Worm (Caenorhabditis elegans) whole organism, L4/young adult: Measurements from ENCODE around the gene F56C3.10.

ENCODE experiments used
- W03F9.2 ChIP-seq: fragments of 150-350 bp; optimal IDR thresholded peaks from 2 replicates; lab custom pipeline; 2014; ENCODE audit warnings: missing biosample characterization, missing genetic modification characterization
- dao-5 ChIP-seq: sonication (generic microtip); optimal IDR thresholded peaks from 2 replicates; lab custom pipeline; 2016; ENCODE audit warnings: missing genotype, missing genetic modification characterization, moderate library complexity, missing compliant biosample characterization
- him-1 ChIP-seq: sonication (generic microtip); optimal IDR thresholded peaks from 2 replicates; lab custom pipeline; 2016; ENCODE audit warnings: missing genotype, missing genetic modification reagents, missing genetic modification characterization, missing compliant biosample characterization

F56C3.10 gene

ce11 chrX:1395793-1396192 lies 14.3 kb upstream of the F56C3.10 start:
- TF ChIP-seq him-1 (tag; lab: Kevin White, UChicago), result no peak
- TF ChIP-seq dao-5 (tag; lab: Kevin White, UChicago), result no peak

ce11 chrX:1394437-1394836 lies 13.0 kb upstream of the F56C3.10 start:
- TF ChIP-seq dao-5 (tag; lab: Kevin White, UChicago) (no peak), him-1 (tag; lab: Kevin White, UChicago) (no peak), W03F9.2 (tag; lab: Kevin White, UChicago) (no peak)

- TF ChIP-seq W03F9.2 (tag; lab: Kevin White, UChicago) (no peak), him-1 (tag; lab: Kevin White, UChicago) (no peak), dao-5 (tag; lab: Kevin White, UChicago) (no peak)
Measured at ce11 chrX:1393891-1394290, 12.4 kb upstream of the F56C3.10 start, which contains the start of gene F56C3.9. F56C3.9 (minus strand) TSS chrX:1393991.

DNA sequence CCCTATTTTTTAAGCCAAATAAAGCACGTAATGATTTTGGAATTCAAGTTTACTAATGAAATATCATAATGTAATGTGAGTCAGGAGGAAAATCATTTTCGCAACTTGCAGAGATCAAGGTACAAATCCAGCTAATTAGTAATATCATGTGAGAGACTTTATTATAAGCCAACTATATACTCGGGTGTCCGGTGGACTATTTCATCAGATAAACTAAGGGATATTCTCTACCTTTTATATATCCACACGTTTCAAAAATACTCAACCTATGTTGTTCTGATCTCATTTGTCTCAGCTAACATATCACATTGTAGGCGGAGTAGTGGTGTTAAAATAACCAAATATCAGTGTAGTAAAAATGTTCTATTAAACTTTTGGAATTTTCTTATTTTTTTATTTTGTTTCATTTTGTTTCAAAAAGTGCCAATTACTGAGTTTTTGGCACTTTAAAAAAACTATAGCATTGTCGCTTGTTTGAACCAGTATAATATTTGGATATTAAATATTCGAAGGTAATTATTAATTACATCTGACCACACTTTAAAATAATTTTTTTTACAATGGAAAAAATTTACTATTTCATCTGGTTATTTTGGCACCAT lies 8.0 kb upstream of the F56C3.10 start:
- peak; percentile 95 for TF ChIP-seq him-1 (tag; lab: Kevin White, UChicago)
- TF ChIP-seq dao-5 (tag; lab: Kevin White, UChicago), result peak; percentile 11
- peak; percentile 88 for TF ChIP-seq W03F9.2 (tag; lab: Kevin White, UChicago)

DNA sequence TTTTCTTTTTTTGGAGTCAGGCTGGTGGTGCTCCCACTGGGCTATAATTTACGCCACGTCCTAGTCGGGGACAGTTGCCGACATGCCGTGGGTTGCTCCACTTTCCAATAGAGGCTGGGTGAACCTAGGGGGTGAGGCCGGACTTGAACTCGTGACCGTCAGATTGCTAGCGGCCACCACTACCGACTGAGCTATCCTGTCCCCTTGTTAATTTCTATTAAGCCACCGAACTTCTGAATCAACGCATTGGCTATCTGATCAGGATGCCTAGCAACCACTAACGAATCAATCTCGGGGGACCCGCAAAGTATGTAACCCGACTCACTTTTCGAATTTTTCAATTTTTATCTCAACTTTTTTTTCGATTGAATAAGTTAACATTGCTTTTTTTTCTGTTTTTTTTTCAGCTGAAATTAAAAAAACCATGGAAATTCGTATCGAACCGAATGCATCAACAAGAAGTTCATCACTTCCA lies 5.5 kb upstream of the F56C3.10 start, which contains the start of gene F56C3.1:
TSS of gene F56C3.1 (plus strand) at position 425 of the 475 bp plus-strand sequence.
- no peak for TF ChIP-seq him-1 (tag; lab: Kevin White, UChicago)
- no peak for TF ChIP-seq dao-5 (tag; lab: Kevin White, UChicago)
- TF ChIP-seq W03F9.2 (tag; lab: Kevin White, UChicago), result no peak

ce11 chrX:1384538-1384937 lies 3.1 kb upstream of the F56C3.10 start, which contains the start of gene F56C3.8:
F56C3.8 (minus strand) TSS chrX:1384638.
- TF ChIP-seq dao-5 (tag; lab: Kevin White, UChicago), result no peak
- TF ChIP-seq him-1 (tag; lab: Kevin White, UChicago), result no peak
- TF ChIP-seq W03F9.2 (tag; lab: Kevin White, UChicago), result no peak

DNA sequence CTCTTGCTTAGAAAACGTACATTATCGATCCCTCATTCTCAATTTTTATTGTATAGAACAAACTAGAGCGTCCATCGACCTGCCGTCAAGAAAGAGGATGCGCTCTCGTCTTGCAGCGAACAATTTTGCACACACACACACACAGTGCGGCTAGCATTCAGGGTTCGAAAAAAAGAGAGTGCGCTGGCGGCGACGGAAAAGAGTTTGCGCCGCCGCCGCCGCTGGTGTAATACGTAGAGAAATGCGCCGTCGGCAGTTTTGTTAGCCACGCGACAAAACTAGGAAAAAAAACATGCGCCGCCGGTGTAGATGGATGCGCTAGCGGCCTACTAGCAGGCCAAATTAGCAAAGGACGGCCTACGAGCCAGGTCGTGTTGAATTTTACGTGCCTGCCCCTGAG lies 2.1 kb upstream of the F56C3.10 start:
- no peak for TF ChIP-seq him-1 (tag; lab: Kevin White, UChicago)
- TF ChIP-seq W03F9.2 (tag; lab: Kevin White, UChicago), result no peak
- TF ChIP-seq dao-5 (tag; lab: Kevin White, UChicago), result no peak

- TF ChIP-seq dao-5 (tag; lab: Kevin White, UChicago), result peak; percentile 81
- no peak for TF ChIP-seq him-1 (tag; lab: Kevin White, UChicago)
- peak; percentile 21 for TF ChIP-seq W03F9.2 (tag; lab: Kevin White, UChicago)
Measured at ce11 chrX:1379391-1379790, 2.1 kb downstream of the F56C3.10 start.

- TF ChIP-seq him-1 (tag; lab: Kevin White, UChicago) (no peak), dao-5 (tag; lab: Kevin White, UChicago) (no peak), W03F9.2 (tag; lab: Kevin White, UChicago) (no peak)
Measured at ce11 chrX:1372464-1372863, 9.0 kb downstream of the F56C3.10 start.

DNA sequence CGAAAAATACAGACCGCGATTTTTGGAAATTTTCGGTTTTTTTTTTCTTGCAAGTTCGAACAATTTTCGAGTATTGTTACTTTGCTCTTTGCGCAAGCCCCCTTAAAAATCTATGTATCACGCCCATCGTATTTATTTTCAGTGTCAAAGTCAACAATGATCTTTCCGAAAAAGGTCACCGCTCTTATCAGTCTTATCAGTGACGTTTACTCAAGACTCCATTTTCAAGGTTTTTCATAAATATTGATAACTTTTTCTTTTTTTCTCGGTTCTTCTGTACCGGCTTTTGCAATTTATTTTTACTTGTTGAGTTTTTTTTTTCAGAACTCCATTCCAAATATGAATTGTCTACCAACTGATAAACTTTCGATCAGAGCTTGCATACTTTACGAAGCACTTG lies 9.8 kb downstream of the F56C3.10 start, which contains the start of gene fbxa-190:
TSS of gene fbxa-190 (plus strand) at position 325 of the 400 bp plus-strand sequence.
- TF ChIP-seq him-1 (tag; lab: Kevin White, UChicago) (no peak), dao-5 (tag; lab: Kevin White, UChicago) (no peak), W03F9.2 (tag; lab: Kevin White, UChicago) (no peak)

DNA sequence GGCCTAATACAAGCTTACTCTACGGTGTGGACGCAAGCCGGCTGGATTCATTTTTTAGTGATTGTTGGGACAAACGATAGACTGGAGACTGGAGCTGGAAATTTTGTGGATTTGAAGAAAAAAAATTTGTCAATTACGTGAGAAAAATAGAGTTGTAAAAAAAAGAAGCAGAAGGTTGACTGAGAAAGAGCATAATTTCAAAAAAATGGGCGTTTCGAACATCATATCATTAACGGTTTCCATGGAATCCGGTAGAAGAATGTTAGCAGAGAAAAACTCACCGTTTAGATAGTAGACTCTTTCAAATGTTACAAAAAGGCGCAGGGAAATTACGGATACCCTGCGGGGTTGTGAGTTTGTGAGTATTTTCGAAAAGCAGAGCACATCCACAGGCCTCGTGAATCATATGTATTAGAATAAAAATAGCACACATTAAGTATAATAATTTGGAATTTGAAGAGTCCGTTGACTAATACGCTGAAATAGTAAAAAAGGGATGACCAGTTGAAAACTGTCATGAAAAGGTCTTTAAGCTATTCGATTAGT lies 10.7 kb downstream of the F56C3.10 start, which contains the start of gene F56C3.7:
TSS of gene F56C3.7 (minus strand) at position 51 of the 546 bp plus-strand sequence.
- TF ChIP-seq W03F9.2 (tag; lab: Kevin White, UChicago) (no peak), dao-5 (tag; lab: Kevin White, UChicago) (no peak), him-1 (tag; lab: Kevin White, UChicago) (no peak)

- TF ChIP-seq him-1 (tag; lab: Kevin White, UChicago), result no peak
- TF ChIP-seq W03F9.2 (tag; lab: Kevin White, UChicago), result no peak
- no peak for TF ChIP-seq dao-5 (tag; lab: Kevin White, UChicago)
Measured at ce11 chrX:1367416-1367815, 14.0 kb downstream of the F56C3.10 start, which contains the start of gene dgn-2. dgn-2 (minus strand) TSS chrX:1367516.

ce11 chrX:1360631-1361030 lies 20.8 kb downstream of the F56C3.10 start, which contains the start of gene F56C3.4:
F56C3.4 (minus strand) TSS chrX:1360731.
- TF ChIP-seq him-1 (tag; lab: Kevin White, UChicago) (no peak), W03F9.2 (tag; lab: Kevin White, UChicago) (no peak), dao-5 (tag; lab: Kevin White, UChicago) (no peak)
